Worm (Caenorhabditis elegans): ENCODE data around the gene xnd-1.

xnd-1 gene

ce11 chrIII:5557246-5557819 lies 46.9 kb upstream of the xnd-1 start, which contains the start of gene rpc-2 (continued):
- TF ChIP-seq egrh-3 (GFP tag; IDR thresholded peaks at IDR 0.05) (no peak), efl-1 (GFP tag; optimal IDR thresholded peaks at IDR 0.05) (no peak), ceh-58 (GFP tag; IDR thresholded peaks at IDR 0.05) (no peak), dox-1 (GFP tag; IDR thresholded peaks at IDR 0.05) (0 out of 2 replicates have a peak, but pooled peaks have one; percentile 15), egl-18 (GFP tag; IDR thresholded peaks at IDR 0.05) (no peak), cebp-2 (GFP tag; IDR thresholded peaks at IDR 0.05) (0 out of 2 replicates have a peak, but pooled peaks have one; percentile 34), aptf-2 (GFP tag; conservative IDR thresholded peaks at IDR 0.05) (no peak), fkh-3 (tag; optimal IDR thresholded peaks at IDR 0.05) (peak; percentile 32), ceh-91 (GFP tag; IDR thresholded peaks at IDR 0.05) (no peak), lsl-1 (GFP tag; optimal IDR thresholded peaks at IDR 0.05) (no peak), let-526 (GFP tag; IDR thresholded peaks at IDR 0.05) (no peak), B0035.1 (tag; optimal IDR thresholded peaks at IDR 0.05) (peak; percentile 9), akir-1 (GFP tag; optimal IDR thresholded peaks at IDR 0.05) (no peak), ama-1 (optimal IDR thresholded peaks at IDR 0.05) (peak; percentile 52), ama-1 (GFP tag; optimal IDR thresholded peaks at IDR 0.05) (no peak), T26A5.8 (tag; optimal IDR thresholded peaks at IDR 0.05) (peak; percentile 28), cebp-1 (GFP tag; IDR thresholded peaks at IDR 0.05) (no peak), cebp-1 (tag; optimal IDR thresholded peaks at IDR 0.05) (peak; percentile 55), F57A8.1 (GFP tag; optimal IDR thresholded peaks at IDR 0.05) (no peak), sptf-2 (GFP tag; optimal IDR thresholded peaks at IDR 0.05) (no peak), snpc-4 (GFP tag; optimal IDR thresholded peaks at IDR 0.05) (no peak), snpc-4 (tag; optimal IDR thresholded peaks at IDR 0.05) (no peak), tbp1 (GFP tag; optimal IDR thresholded peaks at IDR 0.05) (no peak), nhr-80 (tag; optimal IDR thresholded peaks at IDR 0.05) (no peak), nfya-1 (tag; optimal IDR thresholded peaks at IDR 0.05; ENCODE audit: borderline replicate concordance, insufficient read depth) (no peak), ceh-40 (GFP tag; IDR thresholded peaks at IDR 0.05) (no peak), F22D6.2 (tag; optimal IDR thresholded peaks at IDR 0.05) (no peak), ceh-27 (GFP tag; optimal IDR thresholded peaks at IDR 0.05) (no peak), F52B5.7 (tag; optimal IDR thresholded peaks at IDR 0.05) (peak; percentile 69), hsf-1 (GFP tag; IDR thresholded peaks at IDR 0.05) (peak; percentile 72), dpl-1 (GFP tag; optimal IDR thresholded peaks at IDR 0.05) (no peak), nhr-120 (GFP tag; IDR thresholded peaks at IDR 0.05) (no peak)

- TF ChIP-seq ZK185.1 (tag; optimal IDR thresholded peaks at IDR 0.05; ENCODE audit: poor library complexity, severe bottlenecking) (no peak), lsl-1 (GFP tag; optimal IDR thresholded peaks at IDR 0.05) (no peak), chd-7 (tag; optimal IDR thresholded peaks at IDR 0.05) (no peak), zfh-2 (GFP tag; conservative IDR thresholded peaks at IDR 0.05) (peak; percentile 84), bed-1 (GFP tag; IDR thresholded peaks at IDR 0.05) (no peak), dpff-1 (tag; optimal IDR thresholded peaks at IDR 0.05) (no peak), ets-4 (GFP tag; optimal IDR thresholded peaks at IDR 0.05) (no peak), Y95B8A.8 (GFP tag; IDR thresholded peaks at IDR 0.05) (no peak), tbx-9 (tag; optimal IDR thresholded peaks at IDR 0.05; ENCODE audit: borderline replicate concordance) (no peak), let-607 (tag; optimal IDR thresholded peaks at IDR 0.05) (no peak), attf-5 (GFP tag; optimal IDR thresholded peaks at IDR 0.05) (no peak), F37B4.10 (GFP tag; IDR thresholded peaks at IDR 0.05) (no peak), hmg-1.2 (GFP tag; IDR thresholded peaks at IDR 0.05) (0 out of 2 replicates have a peak, but pooled peaks have one; percentile 10), gei-17 (GFP tag; optimal IDR thresholded peaks at IDR 0.05) (no peak), him-1 (tag; optimal IDR thresholded peaks at IDR 0.05) (no peak), Y79H2A.3 (GFP tag; conservative IDR thresholded peaks at IDR 0.05) (no peak)
Observed at ce11 chrIII:5563680-5564079, 40.6 kb upstream of the xnd-1 start.
